Worm (Caenorhabditis elegans) whole organism, late embryonic: Measurements from ENCODE around the gene Y32B12A.5.

ENCODE experiments used
- ama-1 ChIP-seq: fragments of 150-350 bp; optimal IDR thresholded peaks from 2 replicates; lab custom pipeline; 2014
- ceh-18 ChIP-seq: sonication (generic microtip); optimal IDR thresholded peaks from 2 replicates; lab custom pipeline; 2016; ENCODE audit warnings: missing genetic modification characterization, missing compliant biosample characterization
- che-1 ChIP-seq: sonication (generic microtip); optimal IDR thresholded peaks from 2 replicates; lab custom pipeline; 2016; ENCODE audit warnings: mild to moderate bottlenecking, missing genetic modification characterization, missing compliant biosample characterization
- ets-4 ChIP-seq: sonication (generic microtip); optimal IDR thresholded peaks from 2 replicates; lab custom pipeline; 2016; ENCODE audit warnings: missing genetic modification characterization, missing compliant biosample characterization
- madf-2 ChIP-seq: sonication (generic microtip); optimal IDR thresholded peaks from 2 replicates; lab custom pipeline; 2017; ENCODE audit warnings: missing genetic modification characterization, missing compliant biosample characterization
- mec-3 ChIP-seq: sonication (generic microtip); optimal IDR thresholded peaks from 2 replicates; lab custom pipeline; 2016; ENCODE audit warnings: borderline replicate concordance, missing genetic modification characterization, missing compliant biosample characterization
- pha-4 ChIP-seq: fragments of 150-350 bp; optimal IDR thresholded peaks from 2 replicates; lab custom pipeline; 2018; ENCODE audit warnings: missing biosample characterization, missing genetic modification reagents, missing genetic modification characterization
- pqm-1 ChIP-seq: sonication (generic microtip); optimal IDR thresholded peaks from 2 replicates; lab custom pipeline; 2016; ENCODE audit warnings: missing genetic modification characterization, missing compliant biosample characterization
- rnt-1 ChIP-seq: sonication (generic microtip); optimal IDR thresholded peaks from 2 replicates; lab custom pipeline; 2016; ENCODE audit warnings: missing genetic modification characterization, missing compliant biosample characterization
- syd-9 ChIP-seq: sonication (generic microtip); optimal IDR thresholded peaks from 2 replicates; lab custom pipeline; 2016; ENCODE audit warnings: mild to moderate bottlenecking, missing genetic modification characterization, moderate library complexity, missing compliant biosample characterization
- unc-86 ChIP-seq: sonication (generic microtip); optimal IDR thresholded peaks from 2 replicates; lab custom pipeline; 2016; ENCODE audit warnings: missing genetic modification characterization, missing compliant biosample characterization
- ztf-16 ChIP-seq: sonication (generic microtip); optimal IDR thresholded peaks from 2 replicates; lab custom pipeline; 2017; ENCODE audit warnings: missing genetic modification characterization, missing compliant biosample characterization

DNA sequence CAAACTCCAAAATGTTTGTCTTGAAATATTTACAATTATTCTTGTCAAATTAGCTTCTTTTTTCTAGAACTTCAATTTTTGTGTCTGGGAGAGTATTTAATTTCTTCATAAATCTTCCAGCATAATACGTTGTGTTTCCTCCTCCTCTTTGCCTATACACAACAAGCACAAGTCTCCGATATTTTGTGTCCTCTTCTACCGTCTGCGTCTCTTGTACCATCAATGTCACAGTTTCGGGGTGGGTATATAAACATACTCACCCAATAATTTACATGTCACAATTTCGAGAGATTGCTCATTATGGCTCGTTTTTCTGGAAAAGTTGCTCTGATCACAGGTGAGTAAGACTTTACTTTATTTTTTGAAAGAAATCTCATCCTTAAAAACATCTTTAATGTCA lies 49.8 kb downstream of the Y32B12A.5 start, which contains the start of gene F26D2.15:
- TF ChIP-seq mec-3 (tag; lab: Kevin White, UChicago) (no peak), ceh-18 (no peak), syd-9 (tag; lab: Kevin White, UChicago) (no peak), ets-4 (tag; lab: Kevin White, UChicago) (no peak), che-1 (tag; lab: Kevin White, UChicago) (no peak), rnt-1 (tag; lab: Kevin White, UChicago) (no peak), ama-1 (lab: Kevin White, UChicago) (no peak), pha-4 (no peak), ztf-16 (tag; lab: Kevin White, UChicago) (no peak), unc-86 (tag; lab: Kevin White, UChicago) (no peak), pqm-1 (tag; lab: Kevin White, UChicago) (no peak), madf-2 (tag; lab: Kevin White, UChicago) (no peak)
